Fruit fly (Drosophila melanogaster) whole organism, prepupa: ENCODE results near the gene pum.

Source experiments
- Blimp-1 ChIP-seq: fragments of 200-800 bp; sonication (Bioruptor generic); optimal IDR thresholded peaks from 3 replicates; lab custom pipeline; 2017; ENCODE audit warnings: missing biosample characterization, missing genetic modification characterization, mild to moderate bottlenecking, moderate library complexity, missing genetic modification reagents
- CG15336 ChIP-seq: fragments of 200-800 bp; sonication (Bioruptor generic); IDR thresholded peaks from 2 replicates; pipeline ENCODE4 v1.3.6; 2022; ENCODE audit warnings: missing biosample characterization, missing genetic modification characterization
- CG3919 ChIP-seq: fragments of 200-800 bp; sonication (Bioruptor generic); optimal IDR thresholded peaks from 3 replicates; lab custom pipeline; 2016; ENCODE audit warnings: missing biosample characterization, missing genetic modification characterization
- CG6808 ChIP-seq: fragments of 200-800 bp; sonication (Bioruptor generic); optimal IDR thresholded peaks from 3 replicates; lab custom pipeline; 2017; ENCODE audit warnings: missing biosample characterization, missing genetic modification characterization, mild to moderate bottlenecking, moderate library complexity, missing genetic modification reagents
- CG6854 ChIP-seq: fragments of 200-800 bp; sonication (Bioruptor generic); optimal IDR thresholded peaks from 2 replicates; lab custom pipeline; 2017; ENCODE audit warnings: missing biosample characterization, mild to moderate bottlenecking, missing genetic modification characterization
- OdsH ChIP-seq: fragments of 200-800 bp; sonication (Bioruptor generic); optimal IDR thresholded peaks from 3 replicates; lab custom pipeline; 2016; ENCODE audit warnings: missing biosample characterization, missing genetic modification characterization
- achi ChIP-seq: fragments of 200-800 bp; sonication (Bioruptor generic); optimal IDR thresholded peaks from 3 replicates; lab custom pipeline; 2016; ENCODE audit warnings: missing biosample characterization, missing genetic modification characterization
- esn ChIP-seq: fragments of 200-800 bp; sonication (Bioruptor generic); optimal IDR thresholded peaks from 2 replicates; lab custom pipeline; 2016; ENCODE audit warnings: missing biosample characterization, mild to moderate bottlenecking, missing genetic modification characterization, moderate library complexity
- fkh ChIP-seq: fragments of 200-800 bp; sonication (Bioruptor generic); optimal IDR thresholded peaks from 3 replicates; lab custom pipeline; 2017; ENCODE audit warnings: missing biosample characterization, mild to moderate bottlenecking, missing genetic modification characterization, moderate library complexity
- net ChIP-seq: fragments of 200-800 bp; sonication (Bioruptor generic); optimal IDR thresholded peaks from 3 replicates; lab custom pipeline; 2016; ENCODE audit warnings: missing biosample characterization, missing genetic modification characterization

dm6 chr3R:9049091-9049981, 188.1 kb downstream of the pum start:
- no peak for TF ChIP-seq CG6808 (GFP tag; lab: Kevin White, UChicago)
- no peak for TF ChIP-seq OdsH (GFP tag; lab: Kevin White, UChicago)
- no peak for TF ChIP-seq CG6854 (GFP tag; lab: Kevin White, UChicago)
- no peak for TF ChIP-seq CG15336 (GFP tag; lab: Robert Waterston, UW)
- TF ChIP-seq fkh = no peak
- no peak for TF ChIP-seq Blimp-1 (GFP tag; lab: Kevin White, UChicago)
- TF ChIP-seq net (GFP tag; lab: Kevin White, UChicago) = no peak
- no peak for TF ChIP-seq achi (GFP tag; lab: Kevin White, UChicago)
- TF ChIP-seq esn (GFP tag; lab: Kevin White, UChicago) = peak; percentile 7
- no peak for TF ChIP-seq CG3919 (GFP tag; lab: Kevin White, UChicago)
